Worm (Caenorhabditis elegans) whole organism, L2 larva: ENCODE data around the gene Y45F10C.1.

Experiments used
- ZK546.5 ChIP-seq: sonication (generic microtip); optimal IDR thresholded peaks from 2 replicates; lab custom pipeline; 2017; ENCODE audit warnings: missing biosample characterization, missing genetic modification characterization
- ama-1 ChIP-seq: fragments of 150-350 bp; optimal IDR thresholded peaks from 2 replicates; lab custom pipeline; 2018; ENCODE audit warnings: inconsistent platforms
- elt-1 ChIP-seq: fragments of 150-350 bp; optimal IDR thresholded peaks from 2 replicates; lab custom pipeline; 2014; ENCODE audit warnings: missing biosample characterization, missing genetic modification characterization
- elt-3 ChIP-seq: sonication (generic microtip); optimal IDR thresholded peaks from 2 replicates; lab custom pipeline; 2017; ENCODE audit warnings: missing biosample characterization, missing genetic modification characterization
- fos-1 ChIP-seq: fragments of 150-350 bp; optimal IDR thresholded peaks from 2 replicates; lab custom pipeline; 2014; ENCODE audit warnings: missing biosample characterization, missing genetic modification characterization
- gmeb-1 ChIP-seq: fragments of 150-350 bp; optimal IDR thresholded peaks from 2 replicates; lab custom pipeline; 2014; ENCODE audit warnings: missing biosample characterization, missing genetic modification characterization
- lin-13 ChIP-seq: fragments of 150-350 bp; optimal IDR thresholded peaks from 2 replicates; lab custom pipeline; 2014; ENCODE audit warnings: missing biosample characterization, missing genetic modification reagents, missing genetic modification characterization
- nhr-10 ChIP-seq: sonication (generic microtip); optimal IDR thresholded peaks from 2 replicates; lab custom pipeline; 2017; ENCODE audit warnings: missing biosample characterization, missing genetic modification characterization
- nhr-129 ChIP-seq: fragments of 150-350 bp; optimal IDR thresholded peaks from 2 replicates; lab custom pipeline; 2014; ENCODE audit warnings: missing biosample characterization, missing genetic modification characterization
- nhr-77 ChIP-seq: fragments of 150-350 bp; optimal IDR thresholded peaks from 2 replicates; lab custom pipeline; 2014; ENCODE audit warnings: missing biosample characterization, missing genetic modification characterization
- sma-9 ChIP-seq, 2 experiments: fragments of 150-350 bp in 1 of 2; sonication (generic microtip) in 1 of 2; optimal IDR thresholded peaks; 2 replicates each; lab custom pipeline; 2014 to 2016; ENCODE audit warnings: missing genetic modification characterization in 2 of 2, mild to moderate bottlenecking in 1 of 2, missing biosample characterization in 1 of 2, missing compliant biosample characterization in 1 of 2, missing genetic modification reagents in 1 of 2, moderate library complexity in 1 of 2

Y45F10C.1 gene

DNA sequence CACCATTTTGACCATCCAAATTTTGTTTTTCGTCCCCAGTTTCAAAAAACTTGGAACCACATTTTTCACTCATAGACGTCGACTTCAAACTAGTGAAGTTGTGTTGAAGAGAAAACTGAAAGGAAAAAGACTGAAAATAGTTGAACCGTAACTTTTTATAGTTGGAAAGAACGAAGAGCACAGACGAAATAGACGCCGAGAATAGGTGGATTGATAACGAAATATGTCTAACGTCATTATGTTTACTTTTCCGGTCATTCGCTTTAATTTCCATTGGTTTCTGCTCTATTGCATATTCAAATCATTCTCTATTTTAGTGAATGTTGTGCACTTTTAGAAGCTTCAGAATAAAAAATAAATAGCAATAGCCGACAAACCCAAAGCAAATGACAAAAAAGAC is 49.6 kb downstream of the Y45F10C.1 start, which contains the start of gene C08F11.13:
Gene C08F11.13 (minus strand): TSS at position 138 of the 400 bp plus-strand sequence.
- TF ChIP-seq fos-1 (tag; lab: Kevin White, UChicago): peak; percentile 43
- no peak for TF ChIP-seq nhr-77 (tag; lab: Kevin White, UChicago)
- peak; percentile 60 for TF ChIP-seq sma-9 (GFP tag; optimal IDR thresholded peaks at IDR 0.05; lab: Kevin White, UChicago)
- no peak for TF ChIP-seq sma-9 (tag; optimal IDR thresholded peaks at IDR 0.05; lab: Kevin White, UChicago)
- no peak for TF ChIP-seq lin-13 (GFP tag; lab: Kevin White, UChicago)
- TF ChIP-seq elt-1: no peak
- no peak for TF ChIP-seq ama-1 (lab: Kevin White, UChicago)
- TF ChIP-seq gmeb-1 (tag; lab: Kevin White, UChicago): peak; percentile 18
- TF ChIP-seq nhr-129 (tag; lab: Kevin White, UChicago): peak; percentile 12
- no peak for TF ChIP-seq ZK546.5 (tag; lab: Kevin White, UChicago)
- no peak for TF ChIP-seq nhr-10 (tag; lab: Kevin White, UChicago)
- no peak for TF ChIP-seq elt-3 (tag; lab: Kevin White, UChicago)
